Fruit fly (Drosophila melanogaster): ENCODE measurements around the gene CG4456.

The CG4456 gene

DNA sequence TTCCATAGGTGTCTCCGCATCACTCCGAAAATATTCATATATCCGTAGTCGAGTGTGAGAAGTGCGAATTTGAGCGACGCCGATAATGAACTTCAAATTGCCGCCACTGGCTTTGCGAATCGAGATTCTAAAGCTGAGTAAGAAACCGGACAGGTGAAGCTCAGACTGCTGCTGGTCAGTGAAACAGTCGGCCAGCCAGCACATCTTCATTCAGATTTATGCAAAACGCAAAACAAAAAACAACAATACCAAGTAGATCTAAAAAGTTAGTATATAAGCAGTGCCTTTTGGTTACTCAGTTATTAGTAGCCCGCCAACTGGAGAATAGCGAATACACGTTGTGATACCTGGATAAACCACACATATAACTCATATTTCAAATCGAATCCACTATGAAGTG lies 32.0 kb downstream of the CG4456 start, which contains the start of gene Cpr67B:
Gene Cpr67B, plus strand, starts transcription at position 301 of the 400 bp plus-strand sequence.
- TF ChIP-seq sv (GFP tag; optimal IDR thresholded peaks at IDR 0.05) (no peak), pan (optimal IDR thresholded peaks at IDR 0.05) (no peak), tai (GFP tag; optimal IDR thresholded peaks at IDR 0.05) (no peak), Dfd (GFP tag; optimal IDR thresholded peaks at IDR 0.05) (no peak), psq (GFP tag; optimal IDR thresholded peaks at IDR 0.05) (no peak), Hr78 (GFP tag; optimal IDR thresholded peaks at IDR 0.05) (no peak), Jra (GFP tag; optimal IDR thresholded peaks at IDR 0.05) (no peak), brk (GFP tag; optimal IDR thresholded peaks at IDR 0.05) (no peak), Rel (GFP tag; optimal IDR thresholded peaks at IDR 0.05) (no peak), Rel (tag; optimal IDR thresholded peaks at IDR 0.05) (no peak), dl (GFP tag; optimal IDR thresholded peaks at IDR 0.05; ENCODE audit: insufficient read depth in 1 of 2, partially characterized antibody in 2 of 2) (no peak), lola (GFP tag; optimal IDR thresholded peaks at IDR 0.05) (no peak), Hnf4 (GFP tag; optimal IDR thresholded peaks at IDR 0.05) (no peak), ey (GFP tag; optimal IDR thresholded peaks at IDR 0.05) (no peak), sage (GFP tag; optimal IDR thresholded peaks at IDR 0.05) (no peak), br (GFP tag; optimal IDR thresholded peaks at IDR 0.05) (no peak), dmrt93B (GFP tag; optimal IDR thresholded peaks at IDR 0.05) (no peak), fru (GFP tag; optimal IDR thresholded peaks at IDR 0.05) (no peak), Vsx2 (GFP tag; optimal IDR thresholded peaks at IDR 0.05; ENCODE audit: partially characterized antibody) (no peak), HLH106 (tag; optimal IDR thresholded peaks at IDR 0.05) (no peak)

- TF ChIP-seq psq (GFP tag; optimal IDR thresholded peaks at IDR 0.05) (peak; percentile 15), dsf (GFP tag; optimal IDR thresholded peaks at IDR 0.05; ENCODE audit: borderline replicate concordance) (no peak)
Measured at dm6 chr3L:9410030-9410589, 37.6 kb downstream of the CG4456 start.

DNA sequence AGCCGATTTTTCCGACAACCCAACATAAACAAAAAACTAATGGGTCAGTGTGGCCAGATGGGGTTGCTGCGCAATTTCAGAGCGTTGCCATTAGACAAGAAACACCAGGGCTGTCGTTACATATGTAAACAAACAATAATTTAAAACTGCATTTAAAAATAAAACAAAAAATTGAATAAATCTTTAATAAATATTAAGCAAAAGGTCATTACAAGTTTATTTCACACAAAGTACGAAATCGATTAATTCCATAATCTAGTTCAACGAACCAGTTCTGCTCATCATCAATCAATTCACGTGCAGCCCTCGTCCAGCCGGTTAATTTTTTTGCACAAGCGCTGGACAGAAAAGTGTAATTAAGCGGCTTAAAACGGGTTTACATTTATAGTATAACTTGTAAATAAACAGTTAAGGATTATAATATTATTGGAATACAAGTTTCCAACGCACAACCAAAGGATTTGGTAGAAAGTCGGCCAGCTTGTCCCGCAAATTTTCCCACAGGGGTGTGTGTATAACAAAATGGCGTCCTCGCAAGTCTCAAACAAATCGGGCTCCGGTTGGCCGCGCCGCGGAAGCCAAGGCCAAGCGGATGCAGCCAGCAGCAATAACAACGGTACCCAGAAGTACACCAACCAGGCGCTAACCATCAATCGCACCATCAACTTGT lies 38.4 kb downstream of the CG4456 start, which contains the start of the genes CG4022 and Cpsf5:
Gene CG4022, minus strand, starts transcription at position 79 of the 670 bp plus-strand sequence.
Gene Cpsf5, plus strand, starts transcription at position 285 of the 670 bp plus-strand sequence.
- no peak for TF ChIP-seq dmrt93B (GFP tag; optimal IDR thresholded peaks at IDR 0.05)
- TF ChIP-seq Mio (GFP tag; optimal IDR thresholded peaks at IDR 0.05): no peak
- TF ChIP-seq tai (GFP tag; optimal IDR thresholded peaks at IDR 0.05): no peak
- no peak for TF ChIP-seq Myc (optimal IDR thresholded peaks at IDR 0.05)
- TF ChIP-seq Vsx2 (GFP tag; optimal IDR thresholded peaks at IDR 0.05; ENCODE audit: partially characterized antibody): no peak
- TF ChIP-seq Hnf4 (GFP tag; optimal IDR thresholded peaks at IDR 0.05): peak; percentile 77
- TF ChIP-seq usp (GFP tag; optimal IDR thresholded peaks at IDR 0.05): no peak
- TF ChIP-seq CG9705 (GFP tag; optimal IDR thresholded peaks at IDR 0.05): peak; percentile 77
- peak; percentile 71 for TF ChIP-seq dsf (GFP tag; optimal IDR thresholded peaks at IDR 0.05; ENCODE audit: borderline replicate concordance)
- no peak for TF ChIP-seq jim (GFP tag; optimal IDR thresholded peaks at IDR 0.05)
- TF ChIP-seq br (GFP tag; optimal IDR thresholded peaks at IDR 0.05): peak; percentile 78
- TF ChIP-seq Dif (GFP tag; optimal IDR thresholded peaks at IDR 0.05; ENCODE audit: partially characterized antibody): no peak
- peak; percentile 81 for TF ChIP-seq sv (GFP tag; optimal IDR thresholded peaks at IDR 0.05)
- peak; percentile 84 for TF ChIP-seq HLH106 (tag; optimal IDR thresholded peaks at IDR 0.05)
- TF ChIP-seq GATAd (GFP tag; optimal IDR thresholded peaks at IDR 0.05): peak; percentile 22
- no peak for TF ChIP-seq lola (GFP tag; optimal IDR thresholded peaks at IDR 0.05)
- no peak for TF ChIP-seq CrebA (GFP tag; optimal IDR thresholded peaks at IDR 0.05; ENCODE audit: borderline replicate concordance)
- TF ChIP-seq rgr (GFP tag; optimal IDR thresholded peaks at IDR 0.05): peak; percentile 88
- peak; percentile 86 for TF ChIP-seq brk (GFP tag; optimal IDR thresholded peaks at IDR 0.05)
- peak; percentile 61 for TF ChIP-seq fru (GFP tag; optimal IDR thresholded peaks at IDR 0.05)
- peak; percentile 77 for TF ChIP-seq h (GFP tag; optimal IDR thresholded peaks at IDR 0.05)
- peak; percentile 56 for TF ChIP-seq sage (GFP tag; optimal IDR thresholded peaks at IDR 0.05)
- TF ChIP-seq woc (GFP tag; optimal IDR thresholded peaks at IDR 0.05): peak; percentile 66
- TF ChIP-seq Sp1 (GFP tag; optimal IDR thresholded peaks at IDR 0.05): peak; percentile 76
- peak; percentile 77 for TF ChIP-seq Jra (GFP tag; optimal IDR thresholded peaks at IDR 0.05)
- TF ChIP-seq Rel (GFP tag; optimal IDR thresholded peaks at IDR 0.05): no peak
- TF ChIP-seq Rel (tag; optimal IDR thresholded peaks at IDR 0.05): peak; percentile 60
- peak in 1 of 2 experiments; percentile 86 for TF ChIP-seq foxo (GFP tag; optimal IDR thresholded peaks at IDR 0.05)
- peak; percentile 77 for TF ChIP-seq OdsH (GFP tag; optimal IDR thresholded peaks at IDR 0.05)
- TF ChIP-seq Abd-B (GFP tag; optimal IDR thresholded peaks at IDR 0.05): no peak
- peak; percentile 22 for TF ChIP-seq Hr83 (GFP tag; optimal IDR thresholded peaks at IDR 0.05; ENCODE audit: poor library complexity, severe bottlenecking)
- peak; percentile 81 for TF ChIP-seq ey (GFP tag; optimal IDR thresholded peaks at IDR 0.05)
- no peak for TF ChIP-seq N (GFP tag; optimal IDR thresholded peaks at IDR 0.05)
- TF ChIP-seq Dfd (GFP tag; optimal IDR thresholded peaks at IDR 0.05): no peak
- peak; percentile 58 for TF ChIP-seq psq (GFP tag; optimal IDR thresholded peaks at IDR 0.05)
- TF ChIP-seq CG32264 (GFP tag; optimal IDR thresholded peaks at IDR 0.05): no peak
- no peak for TF ChIP-seq Hr78 (GFP tag; optimal IDR thresholded peaks at IDR 0.05)
- no peak for TF ChIP-seq dl (GFP tag; optimal IDR thresholded peaks at IDR 0.05; ENCODE audit: insufficient read depth in 1 of 2, partially characterized antibody in 2 of 2)
- no peak for TF ChIP-seq pan (optimal IDR thresholded peaks at IDR 0.05)
